Fruit fly (Drosophila melanogaster): ENCODE measurements around the gene CG32645.
A peak's percentile ranks its signal among the peaks of the same experiment; 100 is the strongest.

Gene CG32645

DNA sequence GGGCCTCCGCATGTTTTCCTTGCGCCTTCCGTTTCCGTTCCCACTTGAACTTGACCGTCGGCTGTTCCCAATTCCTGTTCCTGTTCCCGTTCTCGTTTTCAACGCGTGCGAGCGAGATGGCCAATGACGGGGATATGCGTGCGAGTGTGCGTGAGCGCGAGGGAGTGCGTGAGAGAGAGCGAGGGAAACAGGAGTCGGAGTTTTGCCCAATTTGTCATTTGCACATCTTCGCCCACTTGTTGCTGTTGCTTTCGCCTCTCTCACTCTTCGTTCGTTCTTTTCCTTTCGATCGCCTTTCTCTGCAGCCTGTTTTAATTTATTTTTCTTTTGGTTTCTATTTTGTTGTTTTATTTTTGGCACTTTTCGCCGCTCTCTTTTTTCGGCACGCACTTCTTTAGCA lies 27.2 kb upstream of the CG32645 start (continued):
- TF ChIP-seq CG6792 (GFP tag; optimal IDR thresholded peaks at IDR 0.05), result no peak
- no peak for TF ChIP-seq CG32006 (GFP tag; optimal IDR thresholded peaks at IDR 0.05)
- TF ChIP-seq acj6 (GFP tag; optimal IDR thresholded peaks at IDR 0.05), result no peak
- TF ChIP-seq CG6808 (GFP tag; optimal IDR thresholded peaks at IDR 0.05), result peak; percentile 44

- TF ChIP-seq esn (GFP tag; optimal IDR thresholded peaks at IDR 0.05) (peak; percentile 23), CG6276 (GFP tag; optimal IDR thresholded peaks at IDR 0.05) (no peak), eg (GFP tag; IDR thresholded peaks at IDR 0.05) (peak; percentile 60; the same call in 1 of the 3 replicates), dsx (GFP tag; optimal IDR thresholded peaks at IDR 0.05; ENCODE audit: poor library complexity, severe bottlenecking) (no peak), vri (GFP tag; optimal IDR thresholded peaks at IDR 0.05) (peak; percentile 33), CG32006 (GFP tag; optimal IDR thresholded peaks at IDR 0.05) (peak; percentile 24), Sox102F (GFP tag; optimal IDR thresholded peaks at IDR 0.05) (no peak), Eip75B (GFP tag; optimal IDR thresholded peaks at IDR 0.05) (peak; percentile 7), topi (GFP tag; optimal IDR thresholded peaks at IDR 0.05) (peak; percentile 7), fkh (GFP tag; optimal IDR thresholded peaks at IDR 0.05) (peak; percentile 73), CG15336 (GFP tag; IDR thresholded peaks at IDR 0.05) (no peak; the same call in 1 of the 2 replicates), svp (GFP tag) (peak; percentile 70), Smox (GFP tag; optimal IDR thresholded peaks at IDR 0.05) (no peak), ss (GFP tag; optimal IDR thresholded peaks at IDR 0.05) (peak in 1 of 2 experiments; percentile 20), Met (GFP tag; optimal IDR thresholded peaks at IDR 0.05) (peak; percentile 33), CG6163 (GFP tag; IDR thresholded peaks at IDR 0.05) (peak; percentile 57; the same call in 1 of the 3 replicates), Eip93F (GFP tag; optimal IDR thresholded peaks at IDR 0.05) (peak; percentile 0)
Observed at dm6 chrX:13112238-13112829, 26.7 kb upstream of the CG32645 start, which contains the start of gene Chpf. Chpf (minus strand) TSS chrX:13112462.

dm6 chrX:13113863-13114407 lies 25.1 kb upstream of the CG32645 start:
- TF ChIP-seq CG8632 (GFP tag; optimal IDR thresholded peaks at IDR 0.05), result no peak
- TF ChIP-seq Eip78C (GFP tag), result peak; percentile 52
- 0 out of 3 replicates have a peak, but pooled peaks have one; percentile 21 for TF ChIP-seq eg (GFP tag; IDR thresholded peaks at IDR 0.05)
- TF ChIP-seq Hr4 (GFP tag; optimal IDR thresholded peaks at IDR 0.05), result peak; percentile 44
- 0 out of 3 replicates have a peak, but pooled peaks have one; percentile 20 for TF ChIP-seq CG8119 (GFP tag; IDR thresholded peaks at IDR 0.05)
- peak; percentile 6 for TF ChIP-seq CG3919 (GFP tag; optimal IDR thresholded peaks at IDR 0.05)
- no peak for TF ChIP-seq CG8319 (GFP tag; optimal IDR thresholded peaks at IDR 0.05)
- no peak for TF ChIP-seq Smox (GFP tag; optimal IDR thresholded peaks at IDR 0.05)
- peak; percentile 51 for TF ChIP-seq Blimp-1 (GFP tag; optimal IDR thresholded peaks at IDR 0.05)
- peak; percentile 29; the same call in 1 of the 3 replicates for TF ChIP-seq CG6163 (GFP tag; IDR thresholded peaks at IDR 0.05)
- TF ChIP-seq CG32006 (GFP tag; optimal IDR thresholded peaks at IDR 0.05), result peak; percentile 29
- TF ChIP-seq dsx (GFP tag; optimal IDR thresholded peaks at IDR 0.05; ENCODE audit: poor library complexity, severe bottlenecking), result no peak
- peak; percentile 51 for TF ChIP-seq svp (GFP tag)

dm6 chrX:13114861-13115260 lies 24.1 kb upstream of the CG32645 start, which contains the start of gene CG42237:
CG42237 (plus strand) TSS chrX:13115131.
- TF ChIP-seq CG7368 (GFP tag; optimal IDR thresholded peaks at IDR 0.05), result no peak
- no peak for TF ChIP-seq Eip93F (GFP tag; optimal IDR thresholded peaks at IDR 0.05)
- TF ChIP-seq OdsH (GFP tag; optimal IDR thresholded peaks at IDR 0.05), result peak; percentile 20
- peak; percentile 77; the same call in 2 of the 3 replicates for TF ChIP-seq eg (GFP tag; IDR thresholded peaks at IDR 0.05)
- no peak for TF ChIP-seq CG11762 (GFP tag; optimal IDR thresholded peaks at IDR 0.05; ENCODE audit: insufficient read depth)
- peak; percentile 51 for TF ChIP-seq CG6808 (GFP tag; optimal IDR thresholded peaks at IDR 0.05)
- TF ChIP-seq CG6163 (GFP tag; IDR thresholded peaks at IDR 0.05), result peak; percentile 49; the same call in 1 of the 3 replicates
- TF ChIP-seq Hr39 (GFP tag; optimal IDR thresholded peaks at IDR 0.05), result no peak
- peak; percentile 9 for TF ChIP-seq Ets96B (tag; optimal IDR thresholded peaks at IDR 0.05)
- peak; percentile 8 for TF ChIP-seq CG8632 (GFP tag; optimal IDR thresholded peaks at IDR 0.05)
- peak; percentile 29 for TF ChIP-seq net (GFP tag; optimal IDR thresholded peaks at IDR 0.05)
- no peak for TF ChIP-seq CG1621 (tag; optimal IDR thresholded peaks at IDR 0.05)
- TF ChIP-seq CG9139 (GFP tag; optimal IDR thresholded peaks at IDR 0.05), result peak; percentile 44
- peak; percentile 8 for TF ChIP-seq Eip75B (GFP tag; optimal IDR thresholded peaks at IDR 0.05)
- peak; percentile 69 for TF ChIP-seq CG8119 (GFP tag; IDR thresholded peaks at IDR 0.05)
- no peak for TF ChIP-seq CG32006 (GFP tag; optimal IDR thresholded peaks at IDR 0.05)
- TF ChIP-seq Gug (GFP tag; IDR thresholded peaks at IDR 0.05), result peak; percentile 18; the same call in 1 of the 2 replicates
- peak; percentile 34 for TF ChIP-seq ss (GFP tag; optimal IDR thresholded peaks at IDR 0.05)
- peak; percentile 65; the same call in 1 of the 2 replicates for TF ChIP-seq CG15336 (GFP tag; IDR thresholded peaks at IDR 0.05)
- TF ChIP-seq CG6276 (GFP tag; optimal IDR thresholded peaks at IDR 0.05), result peak; percentile 21
- peak; percentile 24 for TF ChIP-seq dsx (GFP tag; optimal IDR thresholded peaks at IDR 0.05; ENCODE audit: poor library complexity, severe bottlenecking)
- TF ChIP-seq dac (GFP tag; optimal IDR thresholded peaks at IDR 0.05), result no peak
- no peak for TF ChIP-seq CG10669 (GFP tag; optimal IDR thresholded peaks at IDR 0.05)
- no peak for TF ChIP-seq Met (GFP tag; optimal IDR thresholded peaks at IDR 0.05)
- TF ChIP-seq fkh (GFP tag; optimal IDR thresholded peaks at IDR 0.05), result no peak

Data from whole organism, prepupa.